Fruit fly (Drosophila melanogaster): ENCODE measurements around the gene Atg3.

Gene Atg3

dm6 chr3L:18763486-18764436 lies 15.3 kb downstream of the Atg3 start:
- TF ChIP-seq noc (tag; optimal IDR thresholded peaks at IDR 0.05): no peak

- no peak for TF ChIP-seq noc (tag; optimal IDR thresholded peaks at IDR 0.05)
These were observed 17.4 kb downstream of the Atg3 start for dm6 chr3L:18765657-18766592.

DNA sequence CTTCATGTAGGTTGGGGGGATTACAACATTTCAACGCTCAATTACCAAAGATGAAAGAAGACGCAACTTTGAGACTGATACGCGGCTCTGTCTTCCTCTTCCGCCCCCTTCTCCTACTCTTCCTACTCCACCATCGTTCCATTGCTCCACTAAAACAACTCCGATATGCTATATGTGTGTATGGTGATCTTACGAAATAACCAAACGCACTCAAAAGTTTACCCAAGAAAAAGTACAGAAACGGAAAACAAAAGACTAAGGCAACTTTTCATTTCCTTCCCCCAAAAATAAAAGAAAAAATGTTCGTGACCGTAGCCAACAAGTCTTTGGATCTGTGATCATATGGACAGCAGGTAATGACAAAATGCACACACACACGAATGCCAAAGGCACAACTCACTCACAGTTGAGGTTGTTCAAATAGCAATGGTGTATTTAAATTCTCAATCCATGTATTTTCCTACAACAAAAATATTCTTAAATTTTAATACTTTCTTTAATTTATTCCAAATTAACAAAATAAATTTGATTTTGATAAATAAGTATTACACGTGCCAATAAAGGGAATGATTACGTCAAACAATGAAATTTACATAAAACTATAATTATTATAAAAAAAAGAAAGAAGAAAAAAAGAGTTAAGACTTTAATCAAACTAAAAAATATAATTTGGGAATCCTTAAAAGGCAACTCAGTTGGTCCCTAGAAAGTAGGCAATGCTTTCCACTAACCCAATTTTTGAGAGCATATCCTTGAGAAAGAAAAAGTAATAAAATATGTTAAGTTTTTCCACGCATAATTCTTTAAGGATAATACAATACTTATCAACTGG lies 19.7 kb downstream of the Atg3 start:
- no peak for TF ChIP-seq noc (tag; optimal IDR thresholded peaks at IDR 0.05)

DNA sequence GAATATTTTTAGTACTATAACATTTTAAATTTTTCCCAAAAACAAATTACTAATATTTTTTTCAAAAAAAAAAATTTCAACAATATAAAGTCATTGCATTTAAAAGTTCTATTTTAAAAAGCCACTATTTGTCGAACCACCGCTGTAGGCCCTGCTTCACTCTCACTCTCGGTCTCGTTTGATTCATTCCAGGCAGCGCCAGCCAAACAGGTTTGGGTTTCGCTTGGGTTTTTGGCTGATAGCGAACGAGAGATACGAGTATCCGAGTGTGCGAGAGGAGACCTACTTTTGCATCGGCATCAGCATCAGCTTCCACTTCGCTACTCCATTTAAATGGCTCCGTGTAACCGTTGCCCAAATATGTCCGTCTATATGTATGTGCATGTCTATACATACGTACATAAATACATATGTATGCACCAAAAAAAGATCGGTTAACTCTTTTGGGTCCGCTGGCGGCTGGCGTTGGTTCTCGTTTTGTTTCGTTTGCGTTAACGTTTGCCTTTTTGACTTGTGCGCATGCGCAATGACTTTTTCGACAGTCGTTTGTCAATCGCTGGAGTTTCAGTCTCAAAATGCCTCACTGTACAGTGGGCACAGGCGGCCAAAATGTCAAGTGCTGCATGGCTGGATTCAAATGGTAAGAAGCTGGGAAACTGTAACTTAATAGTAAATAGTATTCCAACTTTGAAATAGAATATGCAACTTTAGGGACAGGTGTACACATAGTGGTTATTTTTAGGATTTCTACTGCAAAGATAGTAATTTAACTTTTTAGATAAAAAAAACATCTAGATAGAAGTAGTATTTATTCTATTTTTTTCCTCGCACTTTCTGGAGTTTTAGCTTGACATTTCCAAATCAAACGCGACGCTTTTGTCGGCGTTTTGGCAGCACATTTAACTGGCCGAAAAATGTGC lies 20.6 kb downstream of the Atg3 start:
- TF ChIP-seq noc (tag; optimal IDR thresholded peaks at IDR 0.05): peak; percentile 56

dm6 chr3L:18769782-18770181 lies 21.3 kb downstream of the Atg3 start:
- no peak for TF ChIP-seq noc (tag; optimal IDR thresholded peaks at IDR 0.05)

dm6 chr3L:18771095-18772013 lies 22.9 kb downstream of the Atg3 start:
- TF ChIP-seq noc (tag; optimal IDR thresholded peaks at IDR 0.05): peak; percentile 70

DNA sequence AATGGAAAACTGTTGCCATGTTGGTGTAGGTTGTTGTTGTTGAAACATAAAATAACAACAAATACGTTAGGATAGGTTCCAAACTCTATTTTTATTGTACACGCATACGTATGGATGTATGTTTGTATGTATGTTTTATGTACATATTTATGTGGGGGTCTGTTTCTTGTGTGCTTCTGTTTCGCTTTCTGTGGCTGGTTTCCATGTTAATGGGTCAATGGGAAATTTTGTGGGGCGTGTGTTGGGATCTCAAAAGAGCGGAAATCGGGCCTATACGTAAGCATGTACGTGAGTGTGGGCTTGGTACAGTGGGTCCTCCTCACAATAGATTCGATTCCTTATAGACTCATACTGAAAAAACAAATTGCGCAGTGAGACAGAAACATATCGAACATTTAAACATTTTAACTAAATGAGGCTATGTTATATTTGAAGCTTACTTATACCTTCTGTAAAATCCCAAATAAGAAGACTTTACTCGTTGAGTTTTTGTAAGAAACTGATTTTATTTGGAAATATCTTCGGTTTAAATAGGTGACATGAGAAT lies 23.6 kb downstream of the Atg3 start:
- TF ChIP-seq noc (tag; optimal IDR thresholded peaks at IDR 0.05): no peak

dm6 chr3L:18781653-18782629 lies 33.5 kb downstream of the Atg3 start:
- no peak for TF ChIP-seq noc (tag; optimal IDR thresholded peaks at IDR 0.05)

- TF ChIP-seq noc (tag; optimal IDR thresholded peaks at IDR 0.05): no peak
These were observed 34.2 kb downstream of the Atg3 start for dm6 chr3L:18782653-18783052.

- TF ChIP-seq noc (tag; optimal IDR thresholded peaks at IDR 0.05): no peak
These were observed 35.1 kb downstream of the Atg3 start for dm6 chr3L:18783544-18783943.

dm6 chr3L:18784562-18784961 lies 36.1 kb downstream of the Atg3 start:
- no peak for TF ChIP-seq noc (tag; optimal IDR thresholded peaks at IDR 0.05)

- no peak for TF ChIP-seq noc (tag; optimal IDR thresholded peaks at IDR 0.05)
These were observed 37.6 kb downstream of the Atg3 start for dm6 chr3L:18786066-18786426.
